Fruit fly (Drosophila melanogaster) whole organism, embryonic: ENCODE measurements around the gene CG8958.

Source experiments
- Antp ChIP-seq: fragments of 200-800 bp; sonication (Bioruptor generic); optimal IDR thresholded peaks from 3 replicates; lab custom pipeline; 2016; ENCODE audit warnings: missing biosample characterization, missing genetic modification characterization
- Bteb2 ChIP-seq: fragments of 200-800 bp; sonication (Bioruptor generic); optimal IDR thresholded peaks from 2 replicates; lab custom pipeline; 2016; ENCODE audit warnings: missing biosample characterization, missing genetic modification characterization
- CG10979 ChIP-seq: fragments of 200-800 bp; sonication (Bioruptor generic); optimal IDR thresholded peaks from 2 replicates; lab custom pipeline; 2018; ENCODE audit warnings: missing biosample characterization, mild to moderate bottlenecking, missing genetic modification characterization, moderate library complexity
- CG11247 ChIP-seq: fragments of 200-800 bp; sonication (Bioruptor generic); IDR thresholded peaks from 2 replicates; pipeline ENCODE4 v1.3.6; 2022; ENCODE audit warnings: missing biosample characterization, missing genetic modification characterization
- CG11696 ChIP-seq: fragments of 200-800 bp; sonication (Bioruptor generic); IDR thresholded peaks from 2 replicates; pipeline ENCODE4 v1.3.6; 2022; ENCODE audit warnings: missing biosample characterization, missing genetic modification characterization
- CG13624 ChIP-seq: fragments of 200-800 bp; sonication (Bioruptor generic); optimal IDR thresholded peaks from 2 replicates; lab custom pipeline; 2016; ENCODE audit warnings: missing biosample characterization, missing genetic modification characterization
- CG14014 ChIP-seq: fragments of 200-800 bp; sonication (Bioruptor generic); IDR thresholded peaks from 2 replicates; pipeline ENCODE4 v1.3.6; 2022; ENCODE audit warnings: missing biosample characterization, missing genetic modification characterization
- CG15479 ChIP-seq: fragments of 200-800 bp; sonication (Bioruptor generic); optimal IDR thresholded peaks from 3 replicates; lab custom pipeline; 2019; ENCODE audit warnings: missing biosample characterization, mild to moderate bottlenecking, missing genetic modification characterization, moderate library complexity
- CG1602 ChIP-seq: fragments of 200-800 bp; sonication (Bioruptor generic); optimal IDR thresholded peaks from 3 replicates; lab custom pipeline; 2016; ENCODE audit warnings: missing biosample characterization, missing genetic modification characterization
- CG17359 ChIP-seq: fragments of 200-800 bp; sonication (Bioruptor generic); optimal IDR thresholded peaks from 3 replicates; lab custom pipeline; 2018; ENCODE audit warnings: missing biosample characterization, mild to moderate bottlenecking, missing genetic modification characterization, moderate library complexity
- CG1832 ChIP-seq: fragments of 200-800 bp; sonication (Bioruptor generic); optimal IDR thresholded peaks from 2 replicates; lab custom pipeline; 2017; ENCODE audit warnings: missing biosample characterization, mild to moderate bottlenecking, missing genetic modification characterization, inconsistent platforms
- CG2199 ChIP-seq: fragments of 200-800 bp; sonication (Bioruptor generic); IDR thresholded peaks from 3 replicates; pipeline ENCODE4 v1.3.6; 2022; ENCODE audit warnings: missing biosample characterization, missing genetic modification characterization
- CG42726 ChIP-seq: fragments of 200-800 bp; sonication (Bioruptor generic); IDR thresholded peaks from 2 replicates; pipeline ENCODE4 v1.3.6; 2022; ENCODE audit warnings: missing biosample characterization, missing genetic modification characterization; ENCODE audit not compliant: partially characterized antibody
- CG4404 ChIP-seq: fragments of 200-800 bp; sonication (Bioruptor generic); IDR thresholded peaks from 2 replicates; pipeline ENCODE4 v1.3.6; 2022; ENCODE audit warnings: missing biosample characterization, missing genetic modification characterization
- CG5245 ChIP-seq: fragments of 200-800 bp; sonication (Bioruptor generic); optimal IDR thresholded peaks from 3 replicates; lab custom pipeline; 2016; ENCODE audit warnings: missing biosample characterization, missing genetic modification characterization
- CG9932 ChIP-seq: fragments of 200-800 bp; sonication (Bioruptor generic); IDR thresholded peaks from 2 replicates; pipeline ENCODE4 v1.3.6; 2022; ENCODE audit warnings: missing biosample characterization, missing genetic modification characterization
- Chrac-16 ChIP-seq: fragments of 200-800 bp; sonication (Bioruptor generic); optimal IDR thresholded peaks from 3 replicates; lab custom pipeline; 2016; ENCODE audit warnings: missing biosample characterization, missing genetic modification characterization
- Dad ChIP-seq: fragments of 200-800 bp; sonication (Bioruptor generic); optimal IDR thresholded peaks from 3 replicates; lab custom pipeline; 2016; ENCODE audit warnings: missing biosample characterization, missing genetic modification characterization
- H15 ChIP-seq: fragments of 200-800 bp; sonication (Bioruptor generic); IDR thresholded peaks from 3 replicates; pipeline ENCODE4 v1.3.6; 2022; ENCODE audit warnings: missing biosample characterization, missing genetic modification characterization
- HHEX ChIP-seq: fragments of 200-800 bp; sonication (Bioruptor generic); optimal IDR thresholded peaks from 3 replicates; lab custom pipeline; 2017; ENCODE audit warnings: missing biosample characterization, mild to moderate bottlenecking, missing genetic modification characterization, missing genetic modification reagents
- HLH3B ChIP-seq: fragments of 200-800 bp; sonication (Bioruptor generic); IDR thresholded peaks from 2 replicates; pipeline ENCODE4 v1.3.6; 2022; ENCODE audit warnings: missing biosample characterization, missing genetic modification characterization
- Kr ChIP-seq: fragments of 200-800 bp; sonication (Bioruptor generic); optimal IDR thresholded peaks from 2 replicates; lab custom pipeline; 2017; ENCODE audit warnings: missing biosample characterization, mild to moderate bottlenecking, missing genetic modification characterization
- NC2β ChIP-seq: fragments of 200-800 bp; sonication (Bioruptor generic); optimal IDR thresholded peaks from 2 replicates; lab custom pipeline; 2016; ENCODE audit warnings: missing biosample characterization, missing genetic modification characterization
- NfI ChIP-seq: fragments of 200-800 bp; sonication (Bioruptor generic); optimal IDR thresholded peaks from 3 replicates; lab custom pipeline; 2018; ENCODE audit warnings: missing biosample characterization, mild to moderate bottlenecking, missing genetic modification characterization, moderate library complexity
- Oaz ChIP-seq: fragments of 200-800 bp; sonication (Bioruptor generic); IDR thresholded peaks from 2 replicates; pipeline ENCODE4 v1.3.6; 2022; ENCODE audit warnings: missing biosample characterization, missing genetic modification characterization
- Pdp1 ChIP-seq, 2 experiments: fragments of 200-800 bp; sonication (Bioruptor generic); optimal IDR thresholded peaks; 3 replicates each; lab custom pipeline; 2016; ENCODE audit warnings: missing biosample characterization in 2 of 2, missing genetic modification characterization in 2 of 2, mild to moderate bottlenecking in 1 of 2, moderate library complexity in 1 of 2
- Rfx ChIP-seq: fragments of 200-800 bp; sonication (Bioruptor generic); IDR thresholded peaks from 2 replicates; pipeline ENCODE4 v1.3.6; 2022; ENCODE audit warnings: missing biosample characterization, missing genetic modification characterization
- Sox102F ChIP-seq: fragments of 200-800 bp; sonication (Bioruptor generic); optimal IDR thresholded peaks from 2 replicates; lab custom pipeline; 2018; ENCODE audit warnings: missing biosample characterization, mild to moderate bottlenecking, missing genetic modification characterization, moderate library complexity
- ato ChIP-seq: fragments of 200-800 bp; sonication (Bioruptor generic); IDR thresholded peaks from 2 replicates; pipeline ENCODE4 v1.3.6; 2022; ENCODE audit warnings: missing biosample characterization, missing genetic modification characterization; ENCODE audit not compliant: partially characterized antibody
- chn ChIP-seq: fragments of 200-800 bp; sonication (Bioruptor generic); optimal IDR thresholded peaks from 2 replicates; lab custom pipeline; 2016; ENCODE audit warnings: missing biosample characterization, missing genetic modification characterization
- ci ChIP-seq: fragments of 200-800 bp; sonication (Bioruptor generic); IDR thresholded peaks from 3 replicates; pipeline ENCODE4 v1.3.6; 2022; ENCODE audit warnings: missing biosample characterization, missing genetic modification characterization
- dmrt11E ChIP-seq: fragments of 200-800 bp; sonication (Bioruptor generic); optimal IDR thresholded peaks from 3 replicates; lab custom pipeline; 2018; ENCODE audit warnings: missing biosample characterization, mild to moderate bottlenecking, missing genetic modification characterization, moderate library complexity
- dpn ChIP-seq, 2 experiments: fragments of 200-800 bp; sonication (Bioruptor generic); optimal IDR thresholded peaks; 3 replicates each; lab custom pipeline; 2016; ENCODE audit warnings: missing biosample characterization in 2 of 2, missing genetic modification characterization in 2 of 2
- dysf ChIP-seq: fragments of 200-800 bp; sonication (Bioruptor generic); IDR thresholded peaks from 3 replicates; pipeline ENCODE4 v1.3.6; 2022; ENCODE audit warnings: missing biosample characterization, missing genetic modification characterization
- exex ChIP-seq: fragments of 200-800 bp; sonication (Bioruptor generic); optimal IDR thresholded peaks from 4 replicates; lab custom pipeline; 2018; ENCODE audit warnings: missing biosample characterization, mild to moderate bottlenecking, missing genetic modification characterization, moderate library complexity
- gro ChIP-seq: fragments of 200-800 bp; sonication (Bioruptor generic); optimal IDR thresholded peaks from 2 replicates; lab custom pipeline; 2016; ENCODE audit warnings: missing biosample characterization, missing genetic modification characterization
- knrl ChIP-seq: fragments of 200-800 bp; sonication (Bioruptor generic); IDR thresholded peaks from 3 replicates; pipeline ENCODE4 v1.3.6; 2022; ENCODE audit warnings: missing biosample characterization, missing genetic modification characterization; ENCODE audit not compliant: partially characterized antibody
- oc ChIP-seq: fragments of 200-800 bp; sonication (Bioruptor generic); optimal IDR thresholded peaks from 2 replicates; lab custom pipeline; 2018; ENCODE audit warnings: missing biosample characterization, mild to moderate bottlenecking, missing genetic modification characterization, moderate library complexity
- org-1 ChIP-seq: fragments of 200-800 bp; sonication (Bioruptor generic); optimal IDR thresholded peaks from 2 replicates; lab custom pipeline; 2017; ENCODE audit warnings: missing biosample characterization, missing genetic modification characterization
- p53 ChIP-seq: fragments of 200-800 bp; sonication (Bioruptor generic); optimal IDR thresholded peaks from 2 replicates; lab custom pipeline; 2016; ENCODE audit warnings: missing biosample characterization, missing genetic modification characterization
- pum ChIP-seq: fragments of 200-800 bp; sonication (Bioruptor generic); optimal IDR thresholded peaks from 2 replicates; lab custom pipeline; 2016; ENCODE audit warnings: missing biosample characterization, missing genetic modification characterization
- shn ChIP-seq: fragments of 200-800 bp; sonication (Bioruptor generic); optimal IDR thresholded peaks from 3 replicates; lab custom pipeline; 2016; ENCODE audit warnings: missing biosample characterization, missing genetic modification characterization
- stc ChIP-seq: fragments of 200-800 bp; sonication (Bioruptor generic); IDR thresholded peaks from 2 replicates; pipeline ENCODE4 v1.3.6; 2022; ENCODE audit warnings: missing biosample characterization, missing genetic modification characterization
- stwl ChIP-seq: fragments of 200-800 bp; sonication (Bioruptor generic); optimal IDR thresholded peaks from 3 replicates; lab custom pipeline; 2018; ENCODE audit warnings: missing biosample characterization, mild to moderate bottlenecking, missing genetic modification characterization, moderate library complexity
- tgo ChIP-seq: fragments of 200-800 bp; sonication (Bioruptor generic); IDR thresholded peaks from 3 replicates; pipeline ENCODE4 v1.3.6; 2022; ENCODE audit warnings: missing biosample characterization, missing genetic modification characterization
- usp ChIP-seq: fragments of >200 bp; optimal IDR thresholded peaks from 2 replicates; lab custom pipeline; 2017; ENCODE audit warnings: missing biosample characterization, missing genetic modification characterization

Gene CG8958

DNA sequence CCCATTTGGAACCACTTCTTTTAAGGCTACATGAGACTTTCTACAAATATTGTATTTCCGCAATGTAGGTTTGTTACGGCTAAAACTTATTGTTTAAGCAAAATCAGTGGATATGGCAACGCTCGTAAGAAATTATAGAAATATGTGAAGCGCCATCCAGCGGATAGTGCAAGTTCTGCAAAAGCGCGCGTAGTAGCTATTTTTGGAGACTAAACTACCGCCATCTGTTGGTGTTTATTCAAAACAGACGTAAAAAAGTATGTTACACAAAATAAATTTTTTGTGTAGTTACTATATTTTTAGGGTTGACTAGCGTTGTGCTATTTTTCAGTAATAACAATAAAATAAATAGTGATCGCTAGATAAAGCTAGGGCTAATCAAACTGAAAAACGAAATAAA, 22.7 kb downstream of the CG8958 start (continued):
- TF ChIP-seq CG2199: peak; percentile 50; the same call in 1 of the 3 replicates
- no peak for TF ChIP-seq Bteb2 (GFP tag; lab: Kevin White, UChicago)
- peak; percentile 16 for TF ChIP-seq NfI (GFP tag; lab: Kevin White, UChicago)
- TF ChIP-seq chn (GFP tag; lab: Kevin White, UChicago): peak; percentile 24
- peak; percentile 6 for TF ChIP-seq shn
- TF ChIP-seq exex: peak; percentile 33
- TF ChIP-seq Chrac-16 (GFP tag; lab: Kevin White, UChicago): peak; percentile 0
- TF ChIP-seq ato (GFP tag; lab: Robert Waterston, UW): 0 out of 2 replicates have a peak, but pooled peaks have one; percentile 20
- peak; percentile 19 to 61 for TF ChIP-seq dpn (GFP tag; optimal IDR thresholded peaks at IDR 0.05; lab: Kevin White, UChicago)
- peak; percentile 39; the same call in 1 of the 3 replicates for TF ChIP-seq H15
- peak; percentile 54 for TF ChIP-seq pum (GFP tag; lab: Kevin White, UChicago)
- TF ChIP-seq knrl (GFP tag; lab: Robert Waterston, UW): peak; percentile 27; the same call in 1 of the 3 replicates
- TF ChIP-seq CG10979 (tag; lab: Kevin White, UChicago): peak; percentile 55
- peak; percentile 30 for TF ChIP-seq Sox102F (GFP tag; lab: Kevin White, UChicago)
- TF ChIP-seq CG4404 (GFP tag; lab: Robert Waterston, UW): peak; percentile 19; the same call in 1 of the 2 replicates
- peak; percentile 53 for TF ChIP-seq p53 (GFP tag; lab: Kevin White, UChicago)
- TF ChIP-seq stwl (tag; lab: Kevin White, UChicago): peak; percentile 31
- peak; percentile 54 to 62 for TF ChIP-seq Pdp1 (GFP tag; optimal IDR thresholded peaks at IDR 0.05; lab: Kevin White, UChicago)
- TF ChIP-seq NC2β (GFP tag; lab: Kevin White, UChicago): peak; percentile 33
- TF ChIP-seq org-1 (GFP tag; lab: Kevin White, UChicago): no peak
- TF ChIP-seq oc (tag; lab: Kevin White, UChicago): no peak
- 0 out of 2 replicates have a peak, but pooled peaks have one; percentile 29 for TF ChIP-seq Oaz (GFP tag; lab: Robert Waterston, UW)
- peak; percentile 24 for TF ChIP-seq HHEX (GFP tag; lab: Kevin White, UChicago)
- peak; percentile 38 for TF ChIP-seq CG13624 (GFP tag; lab: Kevin White, UChicago)
- TF ChIP-seq CG17359 (tag; lab: Kevin White, UChicago): peak; percentile 25
- TF ChIP-seq dmrt11E (tag; lab: Kevin White, UChicago): no peak
- no peak for TF ChIP-seq CG15479 (GFP tag; lab: Kevin White, UChicago)
- TF ChIP-seq usp (GFP tag; lab: Kevin White, UChicago): no peak
- peak; percentile 73 for TF ChIP-seq Antp
- peak; percentile 18 for TF ChIP-seq gro (GFP tag; lab: Kevin White, UChicago)
- TF ChIP-seq CG11247 (GFP tag; lab: Robert Waterston, UW): peak; percentile 83
- peak; percentile 12 for TF ChIP-seq CG5245 (GFP tag; lab: Kevin White, UChicago)
- TF ChIP-seq Dad (GFP tag; lab: Kevin White, UChicago): peak; percentile 6
- TF ChIP-seq Kr (GFP tag; lab: Kevin White, UChicago): no peak
- peak; percentile 21; the same call in 1 of the 2 replicates for TF ChIP-seq CG14014 (GFP tag; lab: Robert Waterston, UW)
- TF ChIP-seq HLH3B (GFP tag; lab: Robert Waterston, UW): 0 out of 2 replicates have a peak, but pooled peaks have one; percentile 22
- TF ChIP-seq stc (GFP tag; lab: Robert Waterston, UW): 0 out of 2 replicates have a peak, but pooled peaks have one; percentile 25
- no peak for TF ChIP-seq CG1832
- TF ChIP-seq ci (GFP tag; lab: Robert Waterston, UW): peak; percentile 76
- peak; percentile 66; the same call in 2 of the 3 replicates for TF ChIP-seq dysf (GFP tag; lab: Robert Waterston, UW)
- peak; percentile 56 for TF ChIP-seq CG9932 (GFP tag; lab: Robert Waterston, UW)
- TF ChIP-seq CG11696 (GFP tag; lab: Robert Waterston, UW): 0 out of 2 replicates have a peak, but pooled peaks have one; percentile 19
- TF ChIP-seq Rfx (GFP tag; lab: Robert Waterston, UW): peak; percentile 85
- peak; percentile 40 for TF ChIP-seq tgo (GFP tag; lab: Robert Waterston, UW)
- peak; percentile 72 for TF ChIP-seq CG42726 (GFP tag; lab: Robert Waterston, UW)
- no peak for TF ChIP-seq CG1602
